Worm (Caenorhabditis elegans): ENCODE data around the gene trcs-2.
A peak's percentile ranks its signal among the peaks of the same experiment; 100 is the strongest.

Gene trcs-2

ce11 chrII:8745449-8746297 lies 23.4 kb downstream of the trcs-2 start:
- no peak for TF ChIP-seq lin-15B (tag; optimal IDR thresholded peaks at IDR 0.05)
- no peak for TF ChIP-seq egl-5 (tag; optimal IDR thresholded peaks at IDR 0.05)
- no peak for TF ChIP-seq unc-62 (GFP tag; optimal IDR thresholded peaks at IDR 0.05)
- no peak for TF ChIP-seq elt-2 (tag; optimal IDR thresholded peaks at IDR 0.05)
- TF ChIP-seq sea-2 (GFP tag; optimal IDR thresholded peaks at IDR 0.05), result no peak
- TF ChIP-seq nhr-11 (tag; optimal IDR thresholded peaks at IDR 0.05), result no peak
- TF ChIP-seq ama-1 (optimal IDR thresholded peaks at IDR 0.05), result peak; percentile 97
- TF ChIP-seq daf-12 (tag; optimal IDR thresholded peaks at IDR 0.05), result no peak
- TF ChIP-seq ceh-9 (tag; optimal IDR thresholded peaks at IDR 0.05), result no peak
- no peak for TF ChIP-seq nhr-67 (tag; optimal IDR thresholded peaks at IDR 0.05)
- no peak for TF ChIP-seq eor-1 (tag; optimal IDR thresholded peaks at IDR 0.05)
- peak; percentile 58 for TF ChIP-seq pha-4 (tag; optimal IDR thresholded peaks at IDR 0.05)
- no peak for TF ChIP-seq R02D3.7 (tag; optimal IDR thresholded peaks at IDR 0.05)
- no peak for TF ChIP-seq skn-1 (tag; optimal IDR thresholded peaks at IDR 0.05)
- no peak for TF ChIP-seq pqm-1 (tag; optimal IDR thresholded peaks at IDR 0.05)
- TF ChIP-seq lin-39 (tag; optimal IDR thresholded peaks at IDR 0.05), result no peak
- TF ChIP-seq nhr-12 (tag; optimal IDR thresholded peaks at IDR 0.05), result no peak
- no peak for TF ChIP-seq fkh-2 (tag; optimal IDR thresholded peaks at IDR 0.05)
- no peak for TF ChIP-seq elt-3 (tag; optimal IDR thresholded peaks at IDR 0.05)
- peak; percentile 72 for TF ChIP-seq nhr-43 (tag; optimal IDR thresholded peaks at IDR 0.05; ENCODE audit: poor library complexity, severe bottlenecking)
- no peak for TF ChIP-seq ceh-28 (tag; optimal IDR thresholded peaks at IDR 0.05)
- TF ChIP-seq nhr-25 (tag; optimal IDR thresholded peaks at IDR 0.05), result peak; percentile 6
- no peak for TF ChIP-seq egl-27 (tag; optimal IDR thresholded peaks at IDR 0.05)
- no peak for TF ChIP-seq ztf-11 (tag; optimal IDR thresholded peaks at IDR 0.05)
- TF ChIP-seq nhr-237 (tag; optimal IDR thresholded peaks at IDR 0.05), result no peak
- TF ChIP-seq ztf-4 (tag; optimal IDR thresholded peaks at IDR 0.05), result no peak
- TF ChIP-seq unc-39 (tag; optimal IDR thresholded peaks at IDR 0.05), result no peak
- no peak for TF ChIP-seq mml-1 (tag; optimal IDR thresholded peaks at IDR 0.05)
- no peak for TF ChIP-seq nhr-77 (tag; optimal IDR thresholded peaks at IDR 0.05)

- TF ChIP-seq snpc-4 (tag; optimal IDR thresholded peaks at IDR 0.05) (no peak), mdl-1 (tag; optimal IDR thresholded peaks at IDR 0.05) (no peak), pha-4 (tag; optimal IDR thresholded peaks at IDR 0.05) (no peak), pqm-1 (tag; optimal IDR thresholded peaks at IDR 0.05) (no peak), nhr-23 (tag; optimal IDR thresholded peaks at IDR 0.05) (no peak), nhr-67 (tag; optimal IDR thresholded peaks at IDR 0.05) (no peak), nfya-1 (tag; optimal IDR thresholded peaks at IDR 0.05; ENCODE audit: insufficient read depth) (no peak), ama-1 (optimal IDR thresholded peaks at IDR 0.05) (peak; percentile 92), ceh-82 (tag; optimal IDR thresholded peaks at IDR 0.05) (no peak), nhr-43 (tag; optimal IDR thresholded peaks at IDR 0.05; ENCODE audit: poor library complexity, severe bottlenecking) (peak; percentile 69), ztf-4 (tag; optimal IDR thresholded peaks at IDR 0.05) (peak; percentile 20), ZK546.5 (tag; optimal IDR thresholded peaks at IDR 0.05) (no peak), nhr-25 (tag; optimal IDR thresholded peaks at IDR 0.05) (peak; percentile 79), lin-39 (tag; optimal IDR thresholded peaks at IDR 0.05) (peak; percentile 32)
Measured at ce11 chrII:8746298-8746775, 24.1 kb downstream of the trcs-2 start.

ce11 chrII:8747246-8747938 lies 25.1 kb downstream of the trcs-2 start:
- TF ChIP-seq nhr-43 (tag; optimal IDR thresholded peaks at IDR 0.05; ENCODE audit: poor library complexity, severe bottlenecking), result peak; percentile 95
- TF ChIP-seq ama-1 (optimal IDR thresholded peaks at IDR 0.05), result peak; percentile 99
- TF ChIP-seq egl-27 (tag; optimal IDR thresholded peaks at IDR 0.05), result no peak
- TF ChIP-seq nfya-1 (tag; optimal IDR thresholded peaks at IDR 0.05; ENCODE audit: insufficient read depth), result peak; percentile 46
- TF ChIP-seq elt-2 (tag; optimal IDR thresholded peaks at IDR 0.05), result peak; percentile 60
- peak; percentile 33 for TF ChIP-seq nhr-76 (tag; optimal IDR thresholded peaks at IDR 0.05)
- TF ChIP-seq nhr-25 (tag; optimal IDR thresholded peaks at IDR 0.05), result peak; percentile 92
- no peak for TF ChIP-seq jun-1 (tag; optimal IDR thresholded peaks at IDR 0.05)
- TF ChIP-seq ceh-16 (tag; optimal IDR thresholded peaks at IDR 0.05), result no peak
- TF ChIP-seq hmg-11 (tag; optimal IDR thresholded peaks at IDR 0.05), result peak; percentile 21
- peak; percentile 30 for TF ChIP-seq R02D3.7 (tag; optimal IDR thresholded peaks at IDR 0.05)
- TF ChIP-seq lsy-12 (tag; optimal IDR thresholded peaks at IDR 0.05), result peak; percentile 55
- TF ChIP-seq tbx-2 (tag; optimal IDR thresholded peaks at IDR 0.05), result peak; percentile 70
- TF ChIP-seq ztf-4 (tag; optimal IDR thresholded peaks at IDR 0.05), result peak; percentile 78
- TF ChIP-seq nhr-23 (tag; optimal IDR thresholded peaks at IDR 0.05), result peak; percentile 42
- TF ChIP-seq unc-62 (GFP tag; optimal IDR thresholded peaks at IDR 0.05), result peak; percentile 27
- no peak for TF ChIP-seq snpc-4 (tag; optimal IDR thresholded peaks at IDR 0.05)
- peak in 1 of 3 experiments; percentile 72 for TF ChIP-seq elt-3 (tag; optimal IDR thresholded peaks at IDR 0.05)
- peak; percentile 52 for TF ChIP-seq lin-39 (tag; optimal IDR thresholded peaks at IDR 0.05)
